Worm (Caenorhabditis elegans) whole organism, L2 larva: Measurements from ENCODE around the gene C28D4.7.

Source experiments
- C34F6.9 ChIP-seq: fragments of 150-350 bp; optimal IDR thresholded peaks from 2 replicates; lab custom pipeline; 2014; ENCODE audit warnings: missing biosample characterization, missing genetic modification characterization
- F13H6.1 ChIP-seq: sonication (generic microtip); optimal IDR thresholded peaks from 2 replicates; lab custom pipeline; 2016; ENCODE audit warnings: missing genetic modification characterization, missing compliant biosample characterization
- R02D3.7 ChIP-seq: fragments of 150-350 bp; optimal IDR thresholded peaks from 2 replicates; lab custom pipeline; 2014; ENCODE audit warnings: missing biosample characterization, missing genetic modification characterization
- Y55F3AM.14 ChIP-seq: fragments of 200-800 bp; sonication (Bioruptor generic); optimal IDR thresholded peaks from 2 replicates; lab custom pipeline; 2018; ENCODE audit warnings: mild to moderate bottlenecking, missing genetic modification characterization, missing compliant biosample characterization
- ZK546.5 ChIP-seq: sonication (generic microtip); optimal IDR thresholded peaks from 2 replicates; lab custom pipeline; 2017; ENCODE audit warnings: missing biosample characterization, missing genetic modification characterization
- alr-1 ChIP-seq: fragments of 150-350 bp; optimal IDR thresholded peaks from 2 replicates; lab custom pipeline; 2014; ENCODE audit warnings: missing biosample characterization, missing genetic modification characterization
- aly-2 ChIP-seq: fragments of 150-350 bp; optimal IDR thresholded peaks from 2 replicates; lab custom pipeline; 2014; ENCODE audit warnings: missing biosample characterization, missing genetic modification characterization
- ama-1 ChIP-seq: fragments of 150-350 bp; optimal IDR thresholded peaks from 2 replicates; lab custom pipeline; 2018; ENCODE audit warnings: inconsistent platforms
- blmp-1 ChIP-seq: sonication (generic microtip); optimal IDR thresholded peaks from 2 replicates; lab custom pipeline; 2017; ENCODE audit warnings: missing genetic modification characterization, mild to moderate bottlenecking, missing compliant biosample characterization, antibody characterized with exemption, moderate library complexity; ENCODE audit not compliant: insufficient read depth
- ceh-16 ChIP-seq: fragments of 150-350 bp; optimal IDR thresholded peaks from 2 replicates; lab custom pipeline; 2014; ENCODE audit warnings: missing biosample characterization, missing genetic modification characterization
- ceh-82 ChIP-seq: fragments of 150-350 bp; optimal IDR thresholded peaks from 2 replicates; lab custom pipeline; 2014; ENCODE audit warnings: missing biosample characterization, missing genetic modification characterization
- crh-2 ChIP-seq: sonication (generic microtip); optimal IDR thresholded peaks from 2 replicates; lab custom pipeline; 2017; ENCODE audit warnings: missing biosample characterization, missing genetic modification characterization
- dmd-4 ChIP-seq: sonication (generic microtip); optimal IDR thresholded peaks from 2 replicates; lab custom pipeline; 2017; ENCODE audit warnings: missing biosample characterization, missing genetic modification characterization
- egl-27 ChIP-seq: sonication (generic microtip); optimal IDR thresholded peaks from 3 replicates; lab custom pipeline; 2017; ENCODE audit warnings: missing biosample characterization, missing genetic modification reagents, missing genetic modification characterization
- elt-1 ChIP-seq: fragments of 150-350 bp; optimal IDR thresholded peaks from 2 replicates; lab custom pipeline; 2014; ENCODE audit warnings: missing biosample characterization, missing genetic modification characterization
- elt-3 ChIP-seq: sonication (generic microtip); optimal IDR thresholded peaks from 2 replicates; lab custom pipeline; 2017; ENCODE audit warnings: missing biosample characterization, missing genetic modification characterization
- fos-1 ChIP-seq: fragments of 150-350 bp; optimal IDR thresholded peaks from 2 replicates; lab custom pipeline; 2014; ENCODE audit warnings: missing biosample characterization, missing genetic modification characterization
- gmeb-1 ChIP-seq: fragments of 150-350 bp; optimal IDR thresholded peaks from 2 replicates; lab custom pipeline; 2014; ENCODE audit warnings: missing biosample characterization, missing genetic modification characterization
- lin-11 ChIP-seq: fragments of 150-350 bp; sonication (generic microtip); optimal IDR thresholded peaks from 2 replicates; lab custom pipeline; 2014; ENCODE audit warnings: missing biosample characterization, missing genetic modification characterization, inconsistent platforms, mixed read lengths
- lin-13 ChIP-seq: fragments of 150-350 bp; optimal IDR thresholded peaks from 2 replicates; lab custom pipeline; 2014; ENCODE audit warnings: missing biosample characterization, missing genetic modification reagents, missing genetic modification characterization
- lin-39 ChIP-seq: fragments of 150-350 bp; optimal IDR thresholded peaks from 2 replicates; lab custom pipeline; 2014; ENCODE audit warnings: missing biosample characterization, missing genetic modification reagents, missing genetic modification characterization
- lsy-2 ChIP-seq, 2 experiments: fragments of 150-350 bp in 1 of 2; sonication (generic microtip) in 1 of 2; optimal IDR thresholded peaks; 2 replicates each; lab custom pipeline; 2014 to 2017; ENCODE audit warnings: missing biosample characterization in 2 of 2, missing genetic modification characterization in 2 of 2
- mab-5 ChIP-seq: fragments of 150-350 bp; optimal IDR thresholded peaks from 2 replicates; lab custom pipeline; 2014; ENCODE audit warnings: missing biosample characterization, missing genetic modification characterization
- mbf-1 ChIP-seq: sonication (generic microtip); optimal IDR thresholded peaks from 2 replicates; lab custom pipeline; 2017; ENCODE audit warnings: missing biosample characterization, missing genetic modification characterization
- mdl-1 ChIP-seq, 2 experiments: fragments of 150-350 bp in 1 of 2; sonication (generic microtip) in 1 of 2; optimal IDR thresholded peaks; 2 replicates each; lab custom pipeline; 2017; ENCODE audit warnings: missing biosample characterization in 2 of 2, missing genetic modification characterization in 2 of 2
- nhr-10 ChIP-seq: sonication (generic microtip); optimal IDR thresholded peaks from 2 replicates; lab custom pipeline; 2017; ENCODE audit warnings: missing biosample characterization, missing genetic modification characterization
- nhr-11 ChIP-seq: fragments of 150-350 bp; optimal IDR thresholded peaks from 2 replicates; lab custom pipeline; 2014; ENCODE audit warnings: missing biosample characterization, missing genetic modification characterization
- nhr-12 ChIP-seq: fragments of 150-350 bp; optimal IDR thresholded peaks from 2 replicates; lab custom pipeline; 2014; ENCODE audit warnings: missing biosample characterization, missing genetic modification characterization
- nhr-129 ChIP-seq: fragments of 150-350 bp; optimal IDR thresholded peaks from 2 replicates; lab custom pipeline; 2014; ENCODE audit warnings: missing biosample characterization, missing genetic modification characterization
- nhr-21 ChIP-seq: fragments of 150-350 bp; optimal IDR thresholded peaks from 2 replicates; lab custom pipeline; 2014; ENCODE audit warnings: missing biosample characterization, missing genetic modification characterization
- nhr-23 ChIP-seq: fragments of 150-350 bp; optimal IDR thresholded peaks from 2 replicates; lab custom pipeline; 2014; ENCODE audit warnings: missing biosample characterization, missing genetic modification reagents, missing genetic modification characterization
- nhr-237 ChIP-seq: fragments of 150-350 bp; optimal IDR thresholded peaks from 2 replicates; lab custom pipeline; 2014; ENCODE audit warnings: missing biosample characterization, missing genetic modification characterization
- nhr-25 ChIP-seq: fragments of 150-350 bp; sonication (generic microtip); optimal IDR thresholded peaks from 3 replicates; lab custom pipeline; 2014; ENCODE audit warnings: missing biosample characterization, missing genetic modification characterization
- nhr-6 ChIP-seq: fragments of 150-350 bp; optimal IDR thresholded peaks from 2 replicates; lab custom pipeline; 2014; ENCODE audit warnings: missing biosample characterization, missing genetic modification characterization
- nhr-77 ChIP-seq: fragments of 150-350 bp; optimal IDR thresholded peaks from 2 replicates; lab custom pipeline; 2014; ENCODE audit warnings: missing biosample characterization, missing genetic modification characterization
- peb-1 ChIP-seq: fragments of 150-350 bp; optimal IDR thresholded peaks from 2 replicates; lab custom pipeline; 2014; ENCODE audit warnings: missing biosample characterization, missing genetic modification characterization
- sem-4 ChIP-seq: fragments of 150-350 bp; optimal IDR thresholded peaks from 2 replicates; lab custom pipeline; 2014; ENCODE audit warnings: missing biosample characterization, missing genetic modification reagents, missing genetic modification characterization
- skn-1 ChIP-seq: sonication (generic microtip); optimal IDR thresholded peaks from 2 replicates; lab custom pipeline; 2017; ENCODE audit warnings: missing biosample characterization, missing genetic modification characterization
- sma-3 ChIP-seq: sonication (generic microtip); optimal IDR thresholded peaks from 2 replicates; lab custom pipeline; 2016; ENCODE audit warnings: missing genetic modification reagents, missing genetic modification characterization, missing compliant biosample characterization
- sma-9 ChIP-seq, 2 experiments: fragments of 150-350 bp in 1 of 2; sonication (generic microtip) in 1 of 2; optimal IDR thresholded peaks; 2 replicates each; lab custom pipeline; 2014 to 2016; ENCODE audit warnings: missing genetic modification characterization in 2 of 2, mild to moderate bottlenecking in 1 of 2, missing biosample characterization in 1 of 2, missing compliant biosample characterization in 1 of 2, missing genetic modification reagents in 1 of 2, moderate library complexity in 1 of 2
- snpc-4 ChIP-seq: fragments of 150-350 bp; optimal IDR thresholded peaks from 2 replicates; lab custom pipeline; 2014; ENCODE audit warnings: missing biosample characterization, missing genetic modification characterization
- unc-39 ChIP-seq: fragments of 150-350 bp; optimal IDR thresholded peaks from 2 replicates; lab custom pipeline; 2014; ENCODE audit warnings: missing biosample characterization, missing genetic modification characterization
- unc-55 ChIP-seq: fragments of 150-350 bp; sonication (generic microtip); optimal IDR thresholded peaks from 3 replicates; lab custom pipeline; 2014; ENCODE audit warnings: missing biosample characterization, missing genetic modification reagents, missing genetic modification characterization
- unc-62 ChIP-seq: fragments of 150-350 bp; optimal IDR thresholded peaks from 2 replicates; lab custom pipeline; 2014; ENCODE audit warnings: missing biosample characterization, missing genetic modification reagents, missing genetic modification characterization
- zag-1 ChIP-seq: fragments of 150-350 bp; optimal IDR thresholded peaks from 2 replicates; lab custom pipeline; 2014; ENCODE audit warnings: missing biosample characterization, missing genetic modification characterization
- ztf-1 ChIP-seq: fragments of 200-800 bp; sonication (Bioruptor generic); conservative IDR thresholded peaks from 2 replicates; pipeline ENCODE4 v1.3.6; 2022; ENCODE audit warnings: missing genetic modification characterization, missing compliant biosample characterization
- ztf-11 ChIP-seq: sonication (generic microtip); optimal IDR thresholded peaks from 2 replicates; lab custom pipeline; 2017; ENCODE audit warnings: missing biosample characterization, missing genetic modification characterization
- ztf-4 ChIP-seq: fragments of 150-350 bp; optimal IDR thresholded peaks from 2 replicates; lab custom pipeline; 2014; ENCODE audit warnings: missing biosample characterization, missing genetic modification characterization

Gene C28D4.7

ce11 chrIV:9718396-9718795 is 24.6 kb downstream of the C28D4.7 start:
- peak; percentile 75 for TF ChIP-seq lin-13
- no peak for TF ChIP-seq R02D3.7 (tag; lab: Kevin White, UChicago)
- peak; percentile 92 for TF ChIP-seq fos-1 (tag; lab: Kevin White, UChicago)
- TF ChIP-seq mab-5 = peak; percentile 5
- TF ChIP-seq crh-2 (tag; lab: Kevin White, UChicago) = peak; percentile 82
- peak; percentile 9 for TF ChIP-seq nhr-6 (tag; lab: Kevin White, UChicago)
- TF ChIP-seq ztf-4 (tag; lab: Kevin White, UChicago) = peak; percentile 23
- TF ChIP-seq nhr-129 = peak; percentile 82
- no peak for TF ChIP-seq mbf-1
- TF ChIP-seq nhr-77 (tag; lab: Kevin White, UChicago) = no peak
- TF ChIP-seq aly-2 (tag; lab: Kevin White, UChicago) = no peak
- no peak for TF ChIP-seq nhr-237 (tag; lab: Kevin White, UChicago)
- TF ChIP-seq blmp-1 (tag; lab: Kevin White, UChicago) = peak; percentile 49
- no peak for TF ChIP-seq peb-1
- no peak for TF ChIP-seq elt-3
- TF ChIP-seq skn-1 = no peak
- peak; percentile 41 for TF ChIP-seq ama-1
- peak; percentile 89 for TF ChIP-seq F13H6.1
- no peak for TF ChIP-seq nhr-12 (tag; lab: Kevin White, UChicago)
- no peak for TF ChIP-seq ceh-82
- peak; percentile 67 for TF ChIP-seq sma-3 (GFP tag; lab: Kevin White, UChicago)
- TF ChIP-seq nhr-23 (tag; lab: Kevin White, UChicago) = no peak
- no peak for TF ChIP-seq nhr-10 (tag; lab: Kevin White, UChicago)
- TF ChIP-seq gmeb-1 (tag; lab: Kevin White, UChicago) = peak; percentile 23
- TF ChIP-seq ZK546.5 (tag; lab: Kevin White, UChicago) = no peak
- TF ChIP-seq unc-62 (GFP tag; lab: Kevin White, UChicago) = no peak
- peak; percentile 45 for TF ChIP-seq ceh-16 (tag; lab: Kevin White, UChicago)
- TF ChIP-seq egl-27 = peak; percentile 44
- no peak for TF ChIP-seq dmd-4 (tag; lab: Kevin White, UChicago)
- TF ChIP-seq ztf-1 (GFP tag; lab: Robert Waterston, UW) = no peak
- peak; percentile 68 for TF ChIP-seq Y55F3AM.14 (GFP tag; lab: Kevin White, UChicago)
- peak in 1 of 2 experiments; percentile 63 for TF ChIP-seq mdl-1 (tag; optimal IDR thresholded peaks at IDR 0.05; lab: Kevin White, UChicago)
- no peak for TF ChIP-seq snpc-4 (tag; lab: Kevin White, UChicago)
- TF ChIP-seq nhr-21 (tag; lab: Kevin White, UChicago) = peak; percentile 62
- no peak for TF ChIP-seq ztf-11 (tag; lab: Kevin White, UChicago)
- no peak for TF ChIP-seq lin-39
- TF ChIP-seq C34F6.9 = peak; percentile 83
- TF ChIP-seq zag-1 (tag; lab: Kevin White, UChicago) = peak; percentile 48
- TF ChIP-seq alr-1 (tag; lab: Kevin White, UChicago) = no peak
- peak; percentile 92 for TF ChIP-seq sma-9 (GFP tag; optimal IDR thresholded peaks at IDR 0.05; lab: Kevin White, UChicago)
- no peak for TF ChIP-seq sma-9 (tag; optimal IDR thresholded peaks at IDR 0.05; lab: Kevin White, UChicago)
- no peak for TF ChIP-seq elt-1 (tag; lab: Kevin White, UChicago)
- peak; percentile 67 for TF ChIP-seq unc-55
- no peak for TF ChIP-seq nhr-11 (tag; lab: Kevin White, UChicago)
- TF ChIP-seq lsy-2 (tag; optimal IDR thresholded peaks at IDR 0.05; lab: Kevin White, UChicago) = peak; percentile 8 to 65
- no peak for TF ChIP-seq unc-39
- peak; percentile 66 for TF ChIP-seq nhr-25
- peak; percentile 55 for TF ChIP-seq lin-11 (tag; lab: Kevin White, UChicago)
- TF ChIP-seq sem-4 (tag; lab: Kevin White, UChicago) = peak; percentile 87
